Fruit fly (Drosophila melanogaster): Measurements from ENCODE around the gene RhoGAPp190.

dm6 chrX:17627090-17627992, 25.0 kb downstream of the RhoGAPp190 start, which contains the start of gene stas:
- TF ChIP-seq Hr78 (GFP tag; optimal IDR thresholded peaks at IDR 0.05) (no peak), pan (optimal IDR thresholded peaks at IDR 0.05) (no peak)

Measured in whole organism, wandering third instar larva.